Worm (Caenorhabditis elegans): ENCODE results near the gene sod-5.

DNA sequence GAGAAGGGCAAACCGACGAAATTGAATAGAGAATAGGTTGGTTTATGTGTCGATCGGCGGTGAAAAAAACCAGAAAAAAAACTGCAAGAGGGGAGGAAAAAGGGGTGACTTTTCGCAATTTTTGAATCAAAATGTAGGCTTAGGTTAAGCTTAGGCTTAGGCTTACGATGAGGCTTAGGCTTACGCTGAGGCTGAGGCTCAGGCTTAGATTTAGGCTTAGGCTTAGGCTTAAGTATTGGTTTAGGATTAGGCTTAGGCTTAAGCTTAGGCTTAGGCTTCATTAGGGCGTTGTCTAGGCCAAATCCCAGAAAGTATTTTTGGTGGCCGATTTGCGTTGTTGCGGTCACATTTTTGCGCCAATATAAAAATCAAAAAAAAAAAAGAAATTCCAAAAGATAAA, 37.4 kb downstream of the sod-5 start:
- TF ChIP-seq T22C8.4 (GFP tag; IDR thresholded peaks at IDR 0.05): no peak
- TF ChIP-seq ztf-29 (GFP tag; IDR thresholded peaks at IDR 0.05): no peak
- no peak for TF ChIP-seq klf-2 (GFP tag; conservative IDR thresholded peaks at IDR 0.05)
- no peak for TF ChIP-seq ref-1 (GFP tag; conservative IDR thresholded peaks at IDR 0.05)
- TF ChIP-seq flt-1 (GFP tag; IDR thresholded peaks at IDR 0.05): no peak
- no peak for TF ChIP-seq med-1 (GFP tag; optimal IDR thresholded peaks at IDR 0.05; ENCODE audit: insufficient read depth)
- TF ChIP-seq cog-1 (tag; optimal IDR thresholded peaks at IDR 0.05): no peak

Data from whole organism, midembryonic.